Fruit fly (Drosophila melanogaster): ENCODE data around the gene CG42853.

- no peak for TF ChIP-seq CG11696 (GFP tag; IDR thresholded peaks at IDR 0.05)
- no peak for TF ChIP-seq gro (GFP tag; optimal IDR thresholded peaks at IDR 0.05)
- no peak for TF ChIP-seq cas (GFP tag; IDR thresholded peaks at IDR 0.05)
- no peak for TF ChIP-seq CG8281 (tag; optimal IDR thresholded peaks at IDR 0.05)
These were observed 45.9 kb downstream of the CG42853 start for dm6 chr3L:18075853-18076252.

All from whole organism, embryonic.